Worm (Caenorhabditis elegans) whole organism, L2 larva: ENCODE data around the gene T13C2.7.

Source experiments
- C34F6.9 ChIP-seq: fragments of 150-350 bp; optimal IDR thresholded peaks from 2 replicates; lab custom pipeline; 2014; ENCODE audit warnings: missing biosample characterization, missing genetic modification characterization
- F13H6.1 ChIP-seq: sonication (generic microtip); optimal IDR thresholded peaks from 2 replicates; lab custom pipeline; 2016; ENCODE audit warnings: missing genetic modification characterization, missing compliant biosample characterization
- R02D3.7 ChIP-seq: fragments of 150-350 bp; optimal IDR thresholded peaks from 2 replicates; lab custom pipeline; 2014; ENCODE audit warnings: missing biosample characterization, missing genetic modification characterization
- ZK546.5 ChIP-seq: sonication (generic microtip); optimal IDR thresholded peaks from 2 replicates; lab custom pipeline; 2017; ENCODE audit warnings: missing biosample characterization, missing genetic modification characterization
- alr-1 ChIP-seq: fragments of 150-350 bp; optimal IDR thresholded peaks from 2 replicates; lab custom pipeline; 2014; ENCODE audit warnings: missing biosample characterization, missing genetic modification characterization
- aly-2 ChIP-seq: fragments of 150-350 bp; optimal IDR thresholded peaks from 2 replicates; lab custom pipeline; 2014; ENCODE audit warnings: missing biosample characterization, missing genetic modification characterization
- ama-1 ChIP-seq: fragments of 150-350 bp; optimal IDR thresholded peaks from 2 replicates; lab custom pipeline; 2018; ENCODE audit warnings: inconsistent platforms
- blmp-1 ChIP-seq: sonication (generic microtip); optimal IDR thresholded peaks from 2 replicates; lab custom pipeline; 2017; ENCODE audit warnings: missing genetic modification characterization, mild to moderate bottlenecking, missing compliant biosample characterization, antibody characterized with exemption, moderate library complexity; ENCODE audit not compliant: insufficient read depth
- ceh-16 ChIP-seq: fragments of 150-350 bp; optimal IDR thresholded peaks from 2 replicates; lab custom pipeline; 2014; ENCODE audit warnings: missing biosample characterization, missing genetic modification characterization
- ceh-82 ChIP-seq: fragments of 150-350 bp; optimal IDR thresholded peaks from 2 replicates; lab custom pipeline; 2014; ENCODE audit warnings: missing biosample characterization, missing genetic modification characterization
- crh-2 ChIP-seq: sonication (generic microtip); optimal IDR thresholded peaks from 2 replicates; lab custom pipeline; 2017; ENCODE audit warnings: missing biosample characterization, missing genetic modification characterization
- dmd-4 ChIP-seq: sonication (generic microtip); optimal IDR thresholded peaks from 2 replicates; lab custom pipeline; 2017; ENCODE audit warnings: missing biosample characterization, missing genetic modification characterization
- egl-27 ChIP-seq: sonication (generic microtip); optimal IDR thresholded peaks from 3 replicates; lab custom pipeline; 2017; ENCODE audit warnings: missing biosample characterization, missing genetic modification reagents, missing genetic modification characterization
- elt-1 ChIP-seq: fragments of 150-350 bp; optimal IDR thresholded peaks from 2 replicates; lab custom pipeline; 2014; ENCODE audit warnings: missing biosample characterization, missing genetic modification characterization
- elt-3 ChIP-seq: sonication (generic microtip); optimal IDR thresholded peaks from 2 replicates; lab custom pipeline; 2017; ENCODE audit warnings: missing biosample characterization, missing genetic modification characterization
- fos-1 ChIP-seq: fragments of 150-350 bp; optimal IDR thresholded peaks from 2 replicates; lab custom pipeline; 2014; ENCODE audit warnings: missing biosample characterization, missing genetic modification characterization
- gmeb-1 ChIP-seq: fragments of 150-350 bp; optimal IDR thresholded peaks from 2 replicates; lab custom pipeline; 2014; ENCODE audit warnings: missing biosample characterization, missing genetic modification characterization
- lin-11 ChIP-seq: fragments of 150-350 bp; sonication (generic microtip); optimal IDR thresholded peaks from 2 replicates; lab custom pipeline; 2014; ENCODE audit warnings: missing biosample characterization, missing genetic modification characterization, inconsistent platforms, mixed read lengths
- lin-13 ChIP-seq: fragments of 150-350 bp; optimal IDR thresholded peaks from 2 replicates; lab custom pipeline; 2014; ENCODE audit warnings: missing biosample characterization, missing genetic modification reagents, missing genetic modification characterization
- lin-39 ChIP-seq: fragments of 150-350 bp; optimal IDR thresholded peaks from 2 replicates; lab custom pipeline; 2014; ENCODE audit warnings: missing biosample characterization, missing genetic modification reagents, missing genetic modification characterization
- lsy-2 ChIP-seq, 2 experiments: fragments of 150-350 bp in 1 of 2; sonication (generic microtip) in 1 of 2; optimal IDR thresholded peaks; 2 replicates each; lab custom pipeline; 2014 to 2017; ENCODE audit warnings: missing biosample characterization in 2 of 2, missing genetic modification characterization in 2 of 2
- mab-5 ChIP-seq: fragments of 150-350 bp; optimal IDR thresholded peaks from 2 replicates; lab custom pipeline; 2014; ENCODE audit warnings: missing biosample characterization, missing genetic modification characterization
- mbf-1 ChIP-seq: sonication (generic microtip); optimal IDR thresholded peaks from 2 replicates; lab custom pipeline; 2017; ENCODE audit warnings: missing biosample characterization, missing genetic modification characterization
- mdl-1 ChIP-seq, 2 experiments: fragments of 150-350 bp in 1 of 2; sonication (generic microtip) in 1 of 2; optimal IDR thresholded peaks; 2 replicates each; lab custom pipeline; 2017; ENCODE audit warnings: missing biosample characterization in 2 of 2, missing genetic modification characterization in 2 of 2
- nhr-11 ChIP-seq: fragments of 150-350 bp; optimal IDR thresholded peaks from 2 replicates; lab custom pipeline; 2014; ENCODE audit warnings: missing biosample characterization, missing genetic modification characterization
- nhr-12 ChIP-seq: fragments of 150-350 bp; optimal IDR thresholded peaks from 2 replicates; lab custom pipeline; 2014; ENCODE audit warnings: missing biosample characterization, missing genetic modification characterization
- nhr-129 ChIP-seq: fragments of 150-350 bp; optimal IDR thresholded peaks from 2 replicates; lab custom pipeline; 2014; ENCODE audit warnings: missing biosample characterization, missing genetic modification characterization
- nhr-21 ChIP-seq: fragments of 150-350 bp; optimal IDR thresholded peaks from 2 replicates; lab custom pipeline; 2014; ENCODE audit warnings: missing biosample characterization, missing genetic modification characterization
- nhr-23 ChIP-seq: fragments of 150-350 bp; optimal IDR thresholded peaks from 2 replicates; lab custom pipeline; 2014; ENCODE audit warnings: missing biosample characterization, missing genetic modification reagents, missing genetic modification characterization
- nhr-237 ChIP-seq: fragments of 150-350 bp; optimal IDR thresholded peaks from 2 replicates; lab custom pipeline; 2014; ENCODE audit warnings: missing biosample characterization, missing genetic modification characterization
- nhr-25 ChIP-seq: fragments of 150-350 bp; sonication (generic microtip); optimal IDR thresholded peaks from 3 replicates; lab custom pipeline; 2014; ENCODE audit warnings: missing biosample characterization, missing genetic modification characterization
- nhr-6 ChIP-seq: fragments of 150-350 bp; optimal IDR thresholded peaks from 2 replicates; lab custom pipeline; 2014; ENCODE audit warnings: missing biosample characterization, missing genetic modification characterization
- nhr-77 ChIP-seq: fragments of 150-350 bp; optimal IDR thresholded peaks from 2 replicates; lab custom pipeline; 2014; ENCODE audit warnings: missing biosample characterization, missing genetic modification characterization
- peb-1 ChIP-seq: fragments of 150-350 bp; optimal IDR thresholded peaks from 2 replicates; lab custom pipeline; 2014; ENCODE audit warnings: missing biosample characterization, missing genetic modification characterization
- sem-4 ChIP-seq: fragments of 150-350 bp; optimal IDR thresholded peaks from 2 replicates; lab custom pipeline; 2014; ENCODE audit warnings: missing biosample characterization, missing genetic modification reagents, missing genetic modification characterization
- skn-1 ChIP-seq: sonication (generic microtip); optimal IDR thresholded peaks from 2 replicates; lab custom pipeline; 2017; ENCODE audit warnings: missing biosample characterization, missing genetic modification characterization
- sma-3 ChIP-seq: sonication (generic microtip); optimal IDR thresholded peaks from 2 replicates; lab custom pipeline; 2016; ENCODE audit warnings: missing genetic modification reagents, missing genetic modification characterization, missing compliant biosample characterization
- sma-9 ChIP-seq, 2 experiments: fragments of 150-350 bp in 1 of 2; sonication (generic microtip) in 1 of 2; optimal IDR thresholded peaks; 2 replicates each; lab custom pipeline; 2014 to 2016; ENCODE audit warnings: missing genetic modification characterization in 2 of 2, mild to moderate bottlenecking in 1 of 2, missing biosample characterization in 1 of 2, missing compliant biosample characterization in 1 of 2, missing genetic modification reagents in 1 of 2, moderate library complexity in 1 of 2
- snpc-4 ChIP-seq: fragments of 150-350 bp; optimal IDR thresholded peaks from 2 replicates; lab custom pipeline; 2014; ENCODE audit warnings: missing biosample characterization, missing genetic modification characterization
- unc-39 ChIP-seq: fragments of 150-350 bp; optimal IDR thresholded peaks from 2 replicates; lab custom pipeline; 2014; ENCODE audit warnings: missing biosample characterization, missing genetic modification characterization
- unc-55 ChIP-seq: fragments of 150-350 bp; sonication (generic microtip); optimal IDR thresholded peaks from 3 replicates; lab custom pipeline; 2014; ENCODE audit warnings: missing biosample characterization, missing genetic modification reagents, missing genetic modification characterization
- unc-62 ChIP-seq: fragments of 150-350 bp; optimal IDR thresholded peaks from 2 replicates; lab custom pipeline; 2014; ENCODE audit warnings: missing biosample characterization, missing genetic modification reagents, missing genetic modification characterization
- zag-1 ChIP-seq: fragments of 150-350 bp; optimal IDR thresholded peaks from 2 replicates; lab custom pipeline; 2014; ENCODE audit warnings: missing biosample characterization, missing genetic modification characterization
- ztf-1 ChIP-seq: fragments of 200-800 bp; sonication (Bioruptor generic); conservative IDR thresholded peaks from 2 replicates; pipeline ENCODE4 v1.3.6; 2022; ENCODE audit warnings: missing genetic modification characterization, missing compliant biosample characterization
- ztf-11 ChIP-seq: sonication (generic microtip); optimal IDR thresholded peaks from 2 replicates; lab custom pipeline; 2017; ENCODE audit warnings: missing biosample characterization, missing genetic modification characterization
- ztf-4 ChIP-seq: fragments of 150-350 bp; optimal IDR thresholded peaks from 2 replicates; lab custom pipeline; 2014; ENCODE audit warnings: missing biosample characterization, missing genetic modification characterization

The T13C2.7 gene

ce11 chrII:6736066-6736465, 43.1 kb upstream of the T13C2.7 start, which contains the start of gene mrps-18.C:
Gene mrps-18.C, plus strand, starts transcription at chrII:6736203.
- TF ChIP-seq unc-55 (GFP tag; lab: Kevin White, UChicago) = no peak
- TF ChIP-seq ceh-16 = no peak
- no peak for TF ChIP-seq sma-3 (GFP tag; lab: Kevin White, UChicago)
- TF ChIP-seq ZK546.5 = no peak
- no peak for TF ChIP-seq peb-1 (tag; lab: Kevin White, UChicago)
- TF ChIP-seq sma-9 (GFP tag; optimal IDR thresholded peaks at IDR 0.05; lab: Kevin White, UChicago) = no peak
- no peak for TF ChIP-seq sma-9 (tag; optimal IDR thresholded peaks at IDR 0.05; lab: Kevin White, UChicago)
- no peak for TF ChIP-seq aly-2 (tag; lab: Kevin White, UChicago)
- no peak for TF ChIP-seq nhr-6 (tag; lab: Kevin White, UChicago)
- no peak for TF ChIP-seq egl-27 (tag; lab: Kevin White, UChicago)
- TF ChIP-seq lin-13 (GFP tag; lab: Kevin White, UChicago) = no peak
- no peak for TF ChIP-seq alr-1 (tag; lab: Kevin White, UChicago)
- TF ChIP-seq crh-2 = no peak
- TF ChIP-seq nhr-12 (tag; lab: Kevin White, UChicago) = no peak
- TF ChIP-seq ztf-4 (tag; lab: Kevin White, UChicago) = no peak
- no peak for TF ChIP-seq mbf-1 (tag; lab: Kevin White, UChicago)

ce11 chrII:6736604-6737003, 42.6 kb upstream of the T13C2.7 start, which contains the start of gene T14B4.1:
Gene T14B4.1, plus strand, starts transcription at chrII:6736904.
- TF ChIP-seq ama-1 (lab: Kevin White, UChicago) (no peak), lin-11 (tag; lab: Kevin White, UChicago) (no peak), nhr-237 (tag; lab: Kevin White, UChicago) (no peak), nhr-12 (tag; lab: Kevin White, UChicago) (no peak), skn-1 (tag; lab: Kevin White, UChicago) (no peak), nhr-77 (tag; lab: Kevin White, UChicago) (no peak), mbf-1 (tag; lab: Kevin White, UChicago) (no peak), ZK546.5 (no peak), fos-1 (tag; lab: Kevin White, UChicago) (no peak), blmp-1 (tag; lab: Kevin White, UChicago) (no peak), ztf-11 (tag; lab: Kevin White, UChicago) (no peak), unc-39 (tag; lab: Kevin White, UChicago) (no peak), nhr-21 (tag; lab: Kevin White, UChicago) (no peak), unc-55 (GFP tag; lab: Kevin White, UChicago) (no peak), dmd-4 (tag; lab: Kevin White, UChicago) (no peak), nhr-23 (tag; lab: Kevin White, UChicago) (no peak), ceh-82 (tag; lab: Kevin White, UChicago) (no peak)

- TF ChIP-seq lin-13 (GFP tag; lab: Kevin White, UChicago) (peak; percentile 54), unc-62 (no peak), blmp-1 (tag; lab: Kevin White, UChicago) (no peak), nhr-25 (no peak), skn-1 (tag; lab: Kevin White, UChicago) (no peak), sem-4 (tag; lab: Kevin White, UChicago) (no peak), mdl-1 (tag; optimal IDR thresholded peaks at IDR 0.05; lab: Kevin White, UChicago) (no peak), mbf-1 (tag; lab: Kevin White, UChicago) (no peak), ama-1 (lab: Kevin White, UChicago) (no peak), unc-55 (GFP tag; lab: Kevin White, UChicago) (no peak), R02D3.7 (tag; lab: Kevin White, UChicago) (no peak), lin-11 (tag; lab: Kevin White, UChicago) (no peak), alr-1 (tag; lab: Kevin White, UChicago) (no peak), fos-1 (tag; lab: Kevin White, UChicago) (peak; percentile 32), mab-5 (no peak), F13H6.1 (peak; percentile 20), lin-39 (no peak), aly-2 (tag; lab: Kevin White, UChicago) (no peak), ZK546.5 (no peak), ceh-82 (tag; lab: Kevin White, UChicago) (no peak), elt-1 (tag; lab: Kevin White, UChicago) (no peak), ceh-16 (no peak), nhr-23 (tag; lab: Kevin White, UChicago) (no peak), C34F6.9 (tag; lab: Kevin White, UChicago) (peak; percentile 68), gmeb-1 (tag; lab: Kevin White, UChicago) (no peak), nhr-129 (tag; lab: Kevin White, UChicago) (peak; percentile 65), peb-1 (tag; lab: Kevin White, UChicago) (no peak), snpc-4 (tag; lab: Kevin White, UChicago) (no peak), dmd-4 (tag; lab: Kevin White, UChicago) (no peak), elt-3 (tag; lab: Kevin White, UChicago) (no peak), ztf-1 (no peak), unc-39 (tag; lab: Kevin White, UChicago) (no peak), nhr-6 (tag; lab: Kevin White, UChicago) (no peak), zag-1 (tag; lab: Kevin White, UChicago) (peak; percentile 7), nhr-11 (tag; lab: Kevin White, UChicago) (no peak), egl-27 (tag; lab: Kevin White, UChicago) (no peak), sma-9 (GFP tag; optimal IDR thresholded peaks at IDR 0.05; lab: Kevin White, UChicago) (peak; percentile 33), sma-9 (tag; optimal IDR thresholded peaks at IDR 0.05; lab: Kevin White, UChicago) (no peak), lsy-2 (tag; optimal IDR thresholded peaks at IDR 0.05; lab: Kevin White, UChicago) (peak in 1 of 2 experiments; percentile 71), ztf-11 (tag; lab: Kevin White, UChicago) (no peak), sma-3 (GFP tag; lab: Kevin White, UChicago) (peak; percentile 57)
These were observed 37.8 kb upstream of the T13C2.7 start, which contains the start of gene exos-8 for ce11 chrII:6741428-6741827. Gene exos-8, plus strand, starts transcription at chrII:6741691.
